Fruit fly (Drosophila melanogaster) whole organism, embryonic: ENCODE measurements around the gene CG12010.

Experiments
- CG1024 ChIP-seq: fragments of 200-800 bp; sonication (Bioruptor generic); IDR thresholded peaks from 2 replicates; pipeline ENCODE4 v1.3.6; 2022; ENCODE audit warnings: missing biosample characterization, missing genetic modification characterization
- CG10462 ChIP-seq: fragments of 200-800 bp; sonication (Bioruptor generic); optimal IDR thresholded peaks from 2 replicates; lab custom pipeline; 2016; ENCODE audit warnings: missing biosample characterization, missing genetic modification characterization
- CG11696 ChIP-seq: fragments of 200-800 bp; sonication (Bioruptor generic); IDR thresholded peaks from 2 replicates; pipeline ENCODE4 v1.3.6; 2022; ENCODE audit warnings: missing biosample characterization, missing genetic modification characterization
- CG12659 ChIP-seq: fragments of 200-800 bp; sonication (Bioruptor generic); optimal IDR thresholded peaks from 3 replicates; lab custom pipeline; 2017; ENCODE audit warnings: mild to moderate bottlenecking, missing biosample characterization, missing genetic modification reagents, missing genetic modification characterization
- CG13424 ChIP-seq: fragments of 200-800 bp; sonication (Bioruptor generic); optimal IDR thresholded peaks from 2 replicates; lab custom pipeline; 2019; ENCODE audit warnings: missing biosample characterization, mild to moderate bottlenecking, missing genetic modification characterization, moderate library complexity
- CG15269 ChIP-seq: fragments of 200-800 bp; sonication (Bioruptor generic); optimal IDR thresholded peaks from 2 replicates; lab custom pipeline; 2018; ENCODE audit warnings: missing biosample characterization, mild to moderate bottlenecking, missing genetic modification characterization, moderate library complexity
- CG1647 ChIP-seq: fragments of 200-800 bp; sonication (Bioruptor generic); optimal IDR thresholded peaks from 3 replicates; lab custom pipeline; 2016; ENCODE audit warnings: missing biosample characterization, missing genetic modification characterization
- CG1792 ChIP-seq: fragments of 200-800 bp; sonication (Bioruptor generic); optimal IDR thresholded peaks from 2 replicates; lab custom pipeline; 2016; ENCODE audit warnings: missing biosample characterization, missing genetic modification characterization
- CG2120 ChIP-seq: fragments of 200-800 bp; sonication (Bioruptor generic); optimal IDR thresholded peaks from 3 replicates; lab custom pipeline; 2016; ENCODE audit warnings: missing biosample characterization, missing genetic modification characterization
- CG2678 ChIP-seq: fragments of 200-800 bp; sonication (Bioruptor generic); optimal IDR thresholded peaks from 3 replicates; lab custom pipeline; 2019; ENCODE audit warnings: missing biosample characterization, mild to moderate bottlenecking, missing genetic modification characterization, moderate library complexity
- CG30020 ChIP-seq: fragments of 200-800 bp; optimal IDR thresholded peaks from 2 replicates; lab custom pipeline; 2019; ENCODE audit warnings: missing biosample characterization, mild to moderate bottlenecking, missing genetic modification characterization, moderate library complexity
- CG30403 ChIP-seq: fragments of 200-800 bp; sonication (Bioruptor generic); optimal IDR thresholded peaks from 3 replicates; lab custom pipeline; 2016; ENCODE audit warnings: missing biosample characterization, missing genetic modification characterization
- CG31441 ChIP-seq: fragments of 200-800 bp; sonication (Bioruptor generic); IDR thresholded peaks from 2 replicates; pipeline ENCODE4 v1.3.6; 2022; ENCODE audit warnings: missing biosample characterization, missing genetic modification characterization
- CG33213 ChIP-seq: fragments of 200-800 bp; sonication (Bioruptor generic); optimal IDR thresholded peaks from 3 replicates; lab custom pipeline; 2016; ENCODE audit warnings: missing biosample characterization, missing genetic modification characterization
- CG3838 ChIP-seq: fragments of 200-800 bp; sonication (Bioruptor generic); optimal IDR thresholded peaks from 3 replicates; lab custom pipeline; 2016; ENCODE audit warnings: missing biosample characterization, missing genetic modification characterization
- CG4360 ChIP-seq: fragments of 200-800 bp; sonication (Bioruptor generic); IDR thresholded peaks from 2 replicates; pipeline ENCODE4 v1.3.6; 2022; ENCODE audit warnings: missing biosample characterization, missing genetic modification characterization
- CG4424 ChIP-seq: fragments of 200-800 bp; sonication (Bioruptor generic); optimal IDR thresholded peaks from 3 replicates; lab custom pipeline; 2016; ENCODE audit warnings: missing biosample characterization, missing genetic modification characterization
- CG4730 ChIP-seq: fragments of 200-800 bp; sonication (Bioruptor generic); IDR thresholded peaks from 2 replicates; pipeline ENCODE4 v1.3.6; 2022; ENCODE audit warnings: missing biosample characterization, missing genetic modification characterization
- CG5245 ChIP-seq: fragments of 200-800 bp; sonication (Bioruptor generic); optimal IDR thresholded peaks from 3 replicates; lab custom pipeline; 2016; ENCODE audit warnings: missing biosample characterization, missing genetic modification characterization
- CG6854 ChIP-seq: fragments of 200-800 bp; sonication (Bioruptor generic); optimal IDR thresholded peaks from 3 replicates; lab custom pipeline; 2017; ENCODE audit warnings: missing biosample characterization, mild to moderate bottlenecking, missing genetic modification characterization
- CG7963 ChIP-seq: fragments of 200-800 bp; sonication (Bioruptor generic); IDR thresholded peaks from 3 replicates; pipeline ENCODE4 v1.3.6; 2022; ENCODE audit warnings: missing biosample characterization, missing genetic modification characterization; ENCODE audit not compliant: partially characterized antibody
- CrebB ChIP-seq: fragments of 200-800 bp; sonication (Bioruptor generic); optimal IDR thresholded peaks from 3 replicates; lab custom pipeline; 2018; ENCODE audit warnings: missing biosample characterization, mild to moderate bottlenecking, missing genetic modification characterization
- Dek ChIP-seq: fragments of 200-800 bp; sonication (Bioruptor generic); optimal IDR thresholded peaks from 3 replicates; lab custom pipeline; 2019; ENCODE audit warnings: missing biosample characterization, mild to moderate bottlenecking, missing genetic modification characterization, moderate library complexity
- Dfd ChIP-seq, 2 experiments: fragments of >200 bp; optimal IDR thresholded peaks; 2 replicates each; lab custom pipeline; 2017; ENCODE audit warnings: missing biosample characterization in 2 of 2, missing genetic modification characterization in 2 of 2
- Dll ChIP-seq: fragments of 200-800 bp; sonication (Bioruptor generic); IDR thresholded peaks from 4 replicates; pipeline ENCODE4 v1.3.6; 2022; ENCODE audit warnings: missing biosample characterization, missing genetic modification characterization; ENCODE audit not compliant: partially characterized antibody
- Dref ChIP-seq: fragments of 200-800 bp; sonication (Bioruptor generic); IDR thresholded peaks from 2 replicates; pipeline ENCODE4 v1.3.6; 2022; ENCODE audit warnings: missing biosample characterization, missing genetic modification characterization
- E2f1 ChIP-seq: fragments of 200-800 bp; sonication (Bioruptor generic); IDR thresholded peaks from 2 replicates; pipeline ENCODE4 v1.3.6; 2022; ENCODE audit warnings: missing biosample characterization, missing genetic modification characterization
- Fer2 ChIP-seq: fragments of 200-800 bp; sonication (Bioruptor generic); optimal IDR thresholded peaks from 2 replicates; lab custom pipeline; 2018; ENCODE audit warnings: missing biosample characterization, mild to moderate bottlenecking, missing genetic modification characterization, moderate library complexity
- HHEX ChIP-seq: fragments of 200-800 bp; sonication (Bioruptor generic); optimal IDR thresholded peaks from 3 replicates; lab custom pipeline; 2017; ENCODE audit warnings: missing biosample characterization, mild to moderate bottlenecking, missing genetic modification characterization, missing genetic modification reagents
- Hey ChIP-seq: fragments of 200-800 bp; sonication (Bioruptor generic); optimal IDR thresholded peaks from 3 replicates; lab custom pipeline; 2018; ENCODE audit warnings: missing biosample characterization, mild to moderate bottlenecking, missing genetic modification characterization
- Max ChIP-seq: fragments of 200-800 bp; sonication (Bioruptor generic); optimal IDR thresholded peaks from 2 replicates; lab custom pipeline; 2016; ENCODE audit warnings: missing biosample characterization, mild to moderate bottlenecking, missing genetic modification characterization
- Ravus ChIP-seq: fragments of 200-800 bp; sonication (Bioruptor generic); IDR thresholded peaks from 2 replicates; pipeline ENCODE4 v1.3.6; 2022; ENCODE audit warnings: missing biosample characterization, missing genetic modification characterization
- Six4 ChIP-seq: fragments of 200-800 bp; sonication (Bioruptor generic); optimal IDR thresholded peaks from 2 replicates; lab custom pipeline; 2016; ENCODE audit warnings: missing biosample characterization, missing genetic modification characterization
- Sox100B ChIP-seq: fragments of 200-800 bp; sonication (Bioruptor generic); optimal IDR thresholded peaks from 3 replicates; lab custom pipeline; 2018; ENCODE audit warnings: missing biosample characterization, mild to moderate bottlenecking, missing genetic modification characterization
- amos ChIP-seq: fragments of 200-800 bp; sonication (Bioruptor generic); IDR thresholded peaks from 2 replicates; pipeline ENCODE4 v1.3.6; 2022; ENCODE audit warnings: missing biosample characterization, missing genetic modification characterization; ENCODE audit not compliant: partially characterized antibody
- bsh ChIP-seq, 2 experiments: fragments of 200-800 bp; sonication (Bioruptor generic); optimal IDR thresholded peaks; 2 replicates each; lab custom pipeline; 2017 to 2018; ENCODE audit warnings: mild to moderate bottlenecking in 2 of 2, missing biosample characterization in 2 of 2, missing genetic modification characterization in 2 of 2, moderate library complexity in 1 of 2
- chm ChIP-seq: fragments of 200-800 bp; sonication (Bioruptor generic); IDR thresholded peaks from 2 replicates; pipeline ENCODE4 v1.3.6; 2022; ENCODE audit warnings: missing biosample characterization, missing genetic modification characterization
- crp ChIP-seq, 2 experiments: fragments of 200-800 bp; sonication (Bioruptor generic); optimal IDR thresholded peaks; 2 replicates in 1 of 2; 3 replicates in 1 of 2; lab custom pipeline; 2017; ENCODE audit warnings: missing biosample characterization in 2 of 2, missing genetic modification characterization in 2 of 2, mild to moderate bottlenecking in 1 of 2, moderate library complexity in 1 of 2
- dimm ChIP-seq: fragments of 200-800 bp; sonication (Bioruptor generic); IDR thresholded peaks from 2 replicates; pipeline ENCODE4 v1.3.6; 2022; ENCODE audit warnings: missing biosample characterization, missing genetic modification characterization
- dysf ChIP-seq: fragments of 200-800 bp; sonication (Bioruptor generic); IDR thresholded peaks from 3 replicates; pipeline ENCODE4 v1.3.6; 2022; ENCODE audit warnings: missing biosample characterization, missing genetic modification characterization
- eve ChIP-seq, 2 experiments: fragments of >200 bp; optimal IDR thresholded peaks; 2 replicates each; lab custom pipeline; 2017; ENCODE audit warnings: missing biosample characterization in 2 of 2, missing genetic modification characterization in 2 of 2
- fd3F ChIP-seq: fragments of 200-800 bp; sonication (Bioruptor generic); optimal IDR thresholded peaks from 2 replicates; lab custom pipeline; 2018; ENCODE audit warnings: missing biosample characterization, mild to moderate bottlenecking, missing genetic modification characterization, moderate library complexity
- gce ChIP-seq: fragments of 200-800 bp; sonication (Bioruptor generic); IDR thresholded peaks from 3 replicates; pipeline ENCODE4 v1.3.6; 2022; ENCODE audit warnings: missing biosample characterization, missing genetic modification characterization
- gcm ChIP-seq: fragments of 200-800 bp; sonication (Bioruptor generic); optimal IDR thresholded peaks from 2 replicates; lab custom pipeline; 2019; ENCODE audit warnings: missing biosample characterization, mild to moderate bottlenecking, missing genetic modification characterization, moderate library complexity
- gem ChIP-seq: fragments of 200-800 bp; sonication (Bioruptor generic); optimal IDR thresholded peaks from 2 replicates; lab custom pipeline; 2019; ENCODE audit warnings: missing biosample characterization, mild to moderate bottlenecking, missing genetic modification characterization, moderate library complexity
- lilli ChIP-seq: fragments of 200-800 bp; sonication (Bioruptor generic); optimal IDR thresholded peaks from 3 replicates; lab custom pipeline; 2016; ENCODE audit warnings: missing biosample characterization, missing genetic modification characterization
- pb ChIP-seq: fragments of 200-800 bp; sonication (Bioruptor generic); optimal IDR thresholded peaks from 3 replicates; lab custom pipeline; 2016; ENCODE audit warnings: missing biosample characterization, missing genetic modification characterization
- sd ChIP-seq: fragments of 200-800 bp; sonication (Bioruptor generic); optimal IDR thresholded peaks from 3 replicates; lab custom pipeline; 2018; ENCODE audit warnings: missing biosample characterization, mild to moderate bottlenecking, missing genetic modification characterization, moderate library complexity
- sens-2 ChIP-seq: fragments of 200-800 bp; sonication (Bioruptor generic); IDR thresholded peaks from 2 replicates; pipeline ENCODE4 v1.3.6; 2022; ENCODE audit warnings: missing biosample characterization, missing genetic modification characterization
- tgo ChIP-seq: fragments of 200-800 bp; sonication (Bioruptor generic); IDR thresholded peaks from 3 replicates; pipeline ENCODE4 v1.3.6; 2022; ENCODE audit warnings: missing biosample characterization, missing genetic modification characterization
- tio ChIP-seq: fragments of 200-800 bp; sonication (Bioruptor generic); optimal IDR thresholded peaks from 2 replicates; lab custom pipeline; 2017; ENCODE audit warnings: missing biosample characterization, missing genetic modification characterization, inconsistent platforms
- zfh1 ChIP-seq: fragments of 200-800 bp; sonication (Bioruptor generic); IDR thresholded peaks from 3 replicates; pipeline ENCODE4 v1.3.6; 2022; ENCODE audit warnings: missing biosample characterization, missing genetic modification characterization

Gene CG12010

DNA sequence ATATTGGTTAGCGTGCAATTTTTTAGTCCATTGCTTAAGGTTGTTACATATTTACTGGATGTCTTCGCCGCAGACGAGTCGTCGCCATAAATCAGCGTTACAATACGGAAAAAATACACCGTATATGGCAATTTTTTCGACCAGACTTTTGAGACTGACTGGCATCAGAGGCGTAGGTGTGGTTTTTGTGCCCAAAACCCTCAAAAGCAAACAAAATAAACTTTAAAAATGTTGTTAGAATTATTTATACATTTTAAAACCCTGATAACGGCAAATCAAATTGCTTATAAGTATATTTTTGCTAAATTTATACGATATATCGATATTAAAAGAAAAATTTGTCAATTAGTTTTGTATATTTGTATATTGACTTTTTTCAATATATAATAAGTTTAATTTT, 46.6 kb downstream of the CG12010 start (continued):
- TF ChIP-seq CG30020 (tag; lab: Kevin White, UChicago) (no peak), dysf (GFP tag; lab: Robert Waterston, UW) (no peak), CG12659 (GFP tag; lab: Kevin White, UChicago) (peak; percentile 22), Ravus (no peak), fd3F (GFP tag; lab: Kevin White, UChicago) (peak; percentile 16), CG7963 (no peak), CG6854 (GFP tag; lab: Kevin White, UChicago) (no peak), sd (tag; lab: Kevin White, UChicago) (no peak), CG3838 (GFP tag; lab: Kevin White, UChicago) (no peak), bsh (GFP tag; optimal IDR thresholded peaks at IDR 0.05; lab: Kevin White, UChicago) (no peak), Sox100B (GFP tag; lab: Kevin White, UChicago) (no peak), CG5245 (GFP tag; lab: Kevin White, UChicago) (no peak), Dfd (GFP tag; optimal IDR thresholded peaks at IDR 0.05; lab: Kevin White, UChicago) (no peak), Hey (tag; lab: Kevin White, UChicago) (no peak), Dref (no peak), CG30403 (peak; percentile 2), CG1024 (no peak), zfh1 (no peak), chm (GFP tag; lab: Robert Waterston, UW) (no peak), CG33213 (no peak), tgo (GFP tag; lab: Robert Waterston, UW) (no peak), Dek (tag; lab: Kevin White, UChicago) (no peak), CG1647 (GFP tag; lab: Kevin White, UChicago) (no peak), gce (no peak), CG4424 (no peak), gem (peak; percentile 50), crp (GFP tag; optimal IDR thresholded peaks at IDR 0.05; lab: Kevin White, UChicago) (no peak), CG31441 (GFP tag; lab: Robert Waterston, UW) (no peak), eve (GFP tag; optimal IDR thresholded peaks at IDR 0.05; lab: Kevin White, UChicago) (no peak), lilli (GFP tag; lab: Kevin White, UChicago) (peak; percentile 14), CG11696 (GFP tag; lab: Robert Waterston, UW) (no peak), tio (GFP tag; lab: Kevin White, UChicago) (no peak), dimm (GFP tag; lab: Robert Waterston, UW) (no peak), Dll (GFP tag; lab: Robert Waterston, UW) (no peak), pb (GFP tag; lab: Kevin White, UChicago) (no peak), CG4730 (GFP tag; lab: Robert Waterston, UW) (no peak), CG2120 (peak; percentile 46), gcm (no peak), amos (GFP tag; lab: Robert Waterston, UW) (no peak), CG15269 (peak; percentile 2), CG10462 (GFP tag; lab: Kevin White, UChicago) (no peak), Fer2 (no peak), HHEX (GFP tag; lab: Kevin White, UChicago) (no peak), CG1792 (no peak), CG2678 (tag; lab: Kevin White, UChicago) (peak; percentile 49), Six4 (GFP tag; lab: Kevin White, UChicago) (no peak), Max (no peak), E2f1 (no peak), CG13424 (tag; lab: Kevin White, UChicago) (peak; percentile 11), CrebB (tag; lab: Kevin White, UChicago) (no peak), sens-2 (GFP tag; lab: Robert Waterston, UW) (no peak), CG4360 (GFP tag; lab: Robert Waterston, UW) (no peak)
